Fruit fly (Drosophila melanogaster): ENCODE measurements around the gene CG16965.

The CG16965 gene

DNA sequence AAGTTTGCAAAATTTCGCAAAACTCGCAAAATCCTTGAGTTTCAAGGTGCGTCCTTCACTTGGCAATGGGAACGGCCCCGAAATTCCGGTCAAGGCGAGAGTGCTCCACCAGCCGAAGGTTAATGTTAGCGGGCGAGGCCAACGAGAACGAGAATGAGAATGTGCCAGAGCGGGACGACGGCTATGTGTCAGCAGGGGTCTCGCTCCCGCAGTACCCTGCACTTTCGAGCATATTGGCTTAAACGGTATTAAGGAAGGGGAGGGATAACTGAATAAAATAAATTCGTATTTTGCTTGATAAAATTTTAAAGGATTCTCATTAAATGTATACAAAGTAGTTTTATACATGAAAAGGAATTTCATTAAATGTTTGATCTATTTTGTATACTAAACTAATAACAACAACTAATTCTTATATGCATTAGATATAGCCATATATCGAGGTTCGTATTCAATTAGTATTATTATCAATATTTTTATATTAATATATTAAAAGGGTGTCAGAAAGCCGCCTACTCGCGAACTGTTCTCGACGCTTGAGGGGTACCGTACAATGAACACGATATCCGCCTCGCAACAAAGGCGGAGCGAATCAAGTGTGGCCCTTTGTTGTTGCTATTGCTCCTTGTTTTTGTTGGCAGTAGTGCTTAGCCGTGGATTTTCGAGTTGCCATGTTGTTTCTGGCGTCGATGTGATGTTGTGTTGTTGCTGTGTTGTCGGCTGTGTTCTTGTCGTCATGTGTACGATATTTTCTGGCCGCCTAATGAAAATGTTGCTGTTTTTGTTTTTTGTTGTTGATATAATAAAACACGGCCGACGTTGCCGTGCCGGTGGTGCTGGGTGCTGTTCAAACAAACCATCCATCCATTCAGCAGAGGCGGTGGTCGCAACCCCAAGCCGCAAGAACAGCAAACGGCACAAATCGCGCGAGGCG, 25.3 kb downstream of the CG16965 start:
- TF ChIP-seq ovo (GFP tag; optimal IDR thresholded peaks at IDR 0.05) = peak; percentile 68
- TF ChIP-seq bab1 (GFP tag; optimal IDR thresholded peaks at IDR 0.05) = peak; percentile 80
- peak; percentile 93 for TF ChIP-seq kay (GFP tag; ENCODE audit: borderline replicate concordance)
- TF ChIP-seq toe (GFP tag; optimal IDR thresholded peaks at IDR 0.05) = peak; percentile 79
- TF ChIP-seq CG11617 (GFP tag; optimal IDR thresholded peaks at IDR 0.05) = peak; percentile 90
- TF ChIP-seq cic (GFP tag; optimal IDR thresholded peaks at IDR 0.05) = no peak
- TF ChIP-seq CG1620 (GFP tag; optimal IDR thresholded peaks at IDR 0.05) = peak; percentile 53
- TF ChIP-seq CG5204 (GFP tag; optimal IDR thresholded peaks at IDR 0.05) = peak; percentile 72
- peak; percentile 62 for TF ChIP-seq Hr96 (GFP tag; optimal IDR thresholded peaks at IDR 0.05)
- peak; percentile 94 for TF ChIP-seq CG33017 (tag; optimal IDR thresholded peaks at IDR 0.05)
- peak; percentile 86 for TF ChIP-seq CG7101 (tag; optimal IDR thresholded peaks at IDR 0.05)
- peak; percentile 72 for TF ChIP-seq CG12768 (GFP tag; optimal IDR thresholded peaks at IDR 0.05)
- TF ChIP-seq CG7045 (GFP tag; optimal IDR thresholded peaks at IDR 0.05) = peak; percentile 87
- no peak for TF ChIP-seq Mnt (GFP tag; optimal IDR thresholded peaks at IDR 0.05)
- peak; percentile 41 for TF ChIP-seq Clk (GFP tag; optimal IDR thresholded peaks at IDR 0.05)
- TF ChIP-seq CG14711 (tag; optimal IDR thresholded peaks at IDR 0.05) = peak; percentile 77
- peak; percentile 69 for TF ChIP-seq Crg-1 (GFP tag; optimal IDR thresholded peaks at IDR 0.05)
- TF ChIP-seq tj (GFP tag; optimal IDR thresholded peaks at IDR 0.05) = peak; percentile 63
- TF ChIP-seq cnc (optimal IDR thresholded peaks at IDR 0.05) = no peak
- TF ChIP-seq pad (GFP tag; optimal IDR thresholded peaks at IDR 0.05) = peak; percentile 98

DNA sequence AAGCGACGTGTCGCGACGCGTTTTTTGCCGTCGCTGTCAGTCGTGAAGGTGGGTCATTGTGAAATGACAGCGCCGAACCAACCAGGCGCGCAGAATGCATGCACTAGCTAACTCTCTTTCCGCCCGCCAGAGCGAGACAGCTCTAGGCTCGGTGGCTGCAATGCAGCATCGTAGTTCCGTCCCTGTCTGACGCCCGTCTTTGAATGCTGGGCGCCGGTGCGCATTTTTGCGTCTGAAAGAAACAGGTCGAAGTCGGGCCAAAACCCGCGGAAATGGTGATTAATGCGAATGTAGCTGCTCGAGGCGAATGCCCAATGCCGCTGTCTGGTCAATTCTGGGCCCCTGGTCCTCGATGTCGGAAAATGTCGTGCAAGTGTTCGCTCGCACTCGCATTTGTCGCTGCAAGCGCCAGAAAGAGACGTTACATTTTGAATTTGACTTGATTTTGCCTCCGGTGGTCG, 26.0 kb downstream of the CG16965 start:
- TF ChIP-seq CG33017 (tag; optimal IDR thresholded peaks at IDR 0.05) = peak; percentile 63
- TF ChIP-seq cnc (optimal IDR thresholded peaks at IDR 0.05) = no peak
- peak; percentile 87 for TF ChIP-seq Hr96 (GFP tag; optimal IDR thresholded peaks at IDR 0.05)
- peak; percentile 55 for TF ChIP-seq CG14711 (tag; optimal IDR thresholded peaks at IDR 0.05)
- peak; percentile 97 for TF ChIP-seq cic (GFP tag; optimal IDR thresholded peaks at IDR 0.05)
- peak; percentile 81 for TF ChIP-seq Clk (GFP tag; optimal IDR thresholded peaks at IDR 0.05)
- TF ChIP-seq CG1620 (GFP tag; optimal IDR thresholded peaks at IDR 0.05) = peak; percentile 57
- TF ChIP-seq CG12768 (GFP tag; optimal IDR thresholded peaks at IDR 0.05) = peak; percentile 91
- peak; percentile 92 for TF ChIP-seq bab1 (GFP tag; optimal IDR thresholded peaks at IDR 0.05)
- TF ChIP-seq tj (GFP tag; optimal IDR thresholded peaks at IDR 0.05) = peak; percentile 67
- TF ChIP-seq CG5204 (GFP tag; optimal IDR thresholded peaks at IDR 0.05) = peak; percentile 11
- peak; percentile 70 for TF ChIP-seq CG7045 (GFP tag; optimal IDR thresholded peaks at IDR 0.05)
- peak; percentile 88 for TF ChIP-seq ovo (GFP tag; optimal IDR thresholded peaks at IDR 0.05)
- TF ChIP-seq CG11617 (GFP tag; optimal IDR thresholded peaks at IDR 0.05) = peak; percentile 69
- peak; percentile 48 for TF ChIP-seq CG7101 (tag; optimal IDR thresholded peaks at IDR 0.05)
- peak; percentile 91 for TF ChIP-seq Mnt (GFP tag; optimal IDR thresholded peaks at IDR 0.05)
- peak; percentile 21 for TF ChIP-seq Crg-1 (GFP tag; optimal IDR thresholded peaks at IDR 0.05)
- TF ChIP-seq kay (GFP tag; ENCODE audit: borderline replicate concordance) = peak; percentile 95
- peak; percentile 78 for TF ChIP-seq pad (GFP tag; optimal IDR thresholded peaks at IDR 0.05)
- peak; percentile 73 for TF ChIP-seq toe (GFP tag; optimal IDR thresholded peaks at IDR 0.05)

DNA sequence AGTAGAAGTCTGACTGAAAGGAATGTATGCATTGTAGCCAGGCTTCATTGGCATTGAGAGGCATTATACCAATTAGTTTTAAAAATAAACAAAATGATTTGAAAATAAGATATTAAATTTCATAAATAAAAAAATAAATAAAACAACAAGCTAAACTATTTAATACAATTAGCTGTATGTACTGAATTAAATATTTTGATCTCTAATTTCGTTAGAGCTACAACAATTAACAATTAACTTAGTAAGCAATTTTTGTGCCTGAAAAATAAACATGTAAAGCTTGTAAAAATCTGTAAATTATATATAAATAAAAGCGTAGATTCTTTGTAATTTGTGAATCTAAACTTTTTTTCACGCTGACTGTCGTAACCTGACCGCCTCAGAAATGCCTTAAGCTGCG, 26.5 kb downstream of the CG16965 start, which contains the start of gene Rh5:
Gene Rh5 (plus strand): TSS at position 301 of the 400 bp plus-strand sequence.
- TF ChIP-seq cic (GFP tag; optimal IDR thresholded peaks at IDR 0.05) (no peak), CG7045 (GFP tag; optimal IDR thresholded peaks at IDR 0.05) (no peak), kay (GFP tag; ENCODE audit: borderline replicate concordance) (peak; percentile 17), toe (GFP tag; optimal IDR thresholded peaks at IDR 0.05) (no peak), CG11617 (GFP tag; optimal IDR thresholded peaks at IDR 0.05) (no peak), Crg-1 (GFP tag; optimal IDR thresholded peaks at IDR 0.05) (no peak)

DNA sequence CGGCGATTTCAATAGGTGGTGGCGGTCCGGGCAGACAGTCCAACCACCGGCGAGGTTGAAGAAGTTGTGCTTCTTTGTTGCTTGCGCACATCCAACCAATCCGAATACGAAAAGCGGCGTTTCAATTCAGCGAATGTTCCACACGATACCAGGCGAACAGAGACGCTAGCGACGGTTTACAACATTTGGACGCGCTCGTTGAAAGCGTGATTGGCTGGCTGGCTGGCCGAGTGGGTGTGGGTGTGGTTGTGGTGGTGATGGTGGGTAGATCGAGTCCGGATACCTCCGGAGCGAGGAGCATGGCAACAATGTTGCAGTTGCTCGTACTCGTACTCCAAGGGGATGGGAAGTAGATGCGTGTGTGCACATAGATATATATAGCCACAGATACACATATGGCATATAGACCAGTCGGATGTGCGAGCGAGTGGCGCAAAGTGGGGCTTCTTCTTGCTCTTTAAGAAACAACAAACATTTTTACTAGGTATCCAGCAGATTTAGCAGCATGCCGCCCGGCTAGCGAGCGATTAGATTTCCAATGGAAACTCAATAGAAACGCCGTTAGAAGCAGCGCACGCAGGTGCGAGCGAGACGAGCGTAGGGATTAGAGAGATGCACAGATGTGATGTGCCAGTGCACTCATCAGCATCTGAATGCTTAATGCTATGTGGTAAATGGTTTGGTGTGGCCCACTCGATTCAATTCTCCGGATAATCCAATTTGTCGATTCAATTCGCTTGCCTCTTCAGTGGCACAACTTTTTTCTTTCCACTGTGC, 28.9 kb downstream of the CG16965 start:
- TF ChIP-seq CG33017 (tag; optimal IDR thresholded peaks at IDR 0.05) (no peak), CG11617 (GFP tag; optimal IDR thresholded peaks at IDR 0.05) (peak; percentile 50), Hr96 (GFP tag; optimal IDR thresholded peaks at IDR 0.05) (peak; percentile 65), Mnt (GFP tag; optimal IDR thresholded peaks at IDR 0.05) (peak; percentile 88), CG5204 (GFP tag; optimal IDR thresholded peaks at IDR 0.05) (no peak), ovo (GFP tag; optimal IDR thresholded peaks at IDR 0.05) (peak; percentile 99), cnc (optimal IDR thresholded peaks at IDR 0.05) (no peak), bab1 (GFP tag; optimal IDR thresholded peaks at IDR 0.05) (peak; percentile 54), Crg-1 (GFP tag; optimal IDR thresholded peaks at IDR 0.05) (peak; percentile 20), CG14711 (tag; optimal IDR thresholded peaks at IDR 0.05) (peak; percentile 59), CG1620 (GFP tag; optimal IDR thresholded peaks at IDR 0.05) (no peak), toe (GFP tag; optimal IDR thresholded peaks at IDR 0.05) (peak; percentile 46), Clk (GFP tag; optimal IDR thresholded peaks at IDR 0.05) (no peak), CG7101 (tag; optimal IDR thresholded peaks at IDR 0.05) (peak; percentile 33), tj (GFP tag; optimal IDR thresholded peaks at IDR 0.05) (peak; percentile 13), CG12768 (GFP tag; optimal IDR thresholded peaks at IDR 0.05) (peak; percentile 88), cic (GFP tag; optimal IDR thresholded peaks at IDR 0.05) (peak; percentile 89), pad (GFP tag; optimal IDR thresholded peaks at IDR 0.05) (peak; percentile 85), kay (GFP tag; ENCODE audit: borderline replicate concordance) (no peak), CG7045 (GFP tag; optimal IDR thresholded peaks at IDR 0.05) (no peak)
